Worm (Caenorhabditis elegans) whole organism, late embryonic: ENCODE measurements around the gene tmem-131.

Experiments used
- che-1 ChIP-seq: sonication (generic microtip); optimal IDR thresholded peaks from 2 replicates; lab custom pipeline; 2016; ENCODE audit warnings: mild to moderate bottlenecking, missing genetic modification characterization, missing compliant biosample characterization
- dmd-4 ChIP-seq: sonication (generic microtip); optimal IDR thresholded peaks from 2 replicates; lab custom pipeline; 2016; ENCODE audit warnings: borderline replicate concordance, missing genetic modification characterization, missing compliant biosample characterization
- ets-4 ChIP-seq: sonication (generic microtip); optimal IDR thresholded peaks from 2 replicates; lab custom pipeline; 2016; ENCODE audit warnings: missing genetic modification characterization, missing compliant biosample characterization
- hlh-6 ChIP-seq: sonication (generic microtip); optimal IDR thresholded peaks from 2 replicates; lab custom pipeline; 2016; ENCODE audit warnings: missing genotype, missing genetic modification characterization, missing compliant biosample characterization
- madf-2 ChIP-seq: sonication (generic microtip); optimal IDR thresholded peaks from 2 replicates; lab custom pipeline; 2017; ENCODE audit warnings: missing genetic modification characterization, missing compliant biosample characterization
- pax-1 ChIP-seq: fragments of 150-350 bp; optimal IDR thresholded peaks from 2 replicates; lab custom pipeline; 2014; ENCODE audit warnings: missing biosample characterization, missing genetic modification characterization
- pha-4 ChIP-seq: fragments of 150-350 bp; optimal IDR thresholded peaks from 2 replicates; lab custom pipeline; 2018; ENCODE audit warnings: missing biosample characterization, missing genetic modification reagents, missing genetic modification characterization
- unc-86 ChIP-seq: sonication (generic microtip); optimal IDR thresholded peaks from 2 replicates; lab custom pipeline; 2016; ENCODE audit warnings: missing genetic modification characterization, missing compliant biosample characterization

DNA sequence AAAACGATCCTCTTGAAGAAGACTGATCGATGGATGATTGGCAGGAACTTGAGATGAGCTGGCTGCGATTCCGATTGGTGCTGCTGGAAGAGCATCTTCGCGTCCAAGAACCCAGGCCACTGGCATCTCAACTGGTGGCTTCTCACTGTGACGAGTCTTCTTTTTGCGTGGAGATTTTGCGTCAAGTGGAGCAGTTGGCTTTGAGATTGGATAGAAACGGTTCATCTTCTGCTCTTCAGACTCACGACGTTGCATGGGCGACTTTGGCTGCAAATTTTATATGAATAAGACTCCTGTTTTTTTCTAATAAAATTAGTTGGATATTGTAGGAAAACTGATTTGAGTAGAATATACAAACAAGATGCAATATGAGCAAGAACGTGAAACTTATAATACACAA, 12.8 kb upstream of the tmem-131 start:
- TF ChIP-seq hlh-6 (tag; lab: Kevin White, UChicago) (no peak), che-1 (no peak), madf-2 (no peak), ets-4 (tag; lab: Kevin White, UChicago) (no peak), dmd-4 (tag; lab: Kevin White, UChicago) (no peak), unc-86 (tag; lab: Kevin White, UChicago) (no peak), pha-4 (tag; lab: Kevin White, UChicago) (no peak), pax-1 (no peak)
